Worm (Caenorhabditis elegans): ENCODE results near the gene Y39H10B.3.

DNA sequence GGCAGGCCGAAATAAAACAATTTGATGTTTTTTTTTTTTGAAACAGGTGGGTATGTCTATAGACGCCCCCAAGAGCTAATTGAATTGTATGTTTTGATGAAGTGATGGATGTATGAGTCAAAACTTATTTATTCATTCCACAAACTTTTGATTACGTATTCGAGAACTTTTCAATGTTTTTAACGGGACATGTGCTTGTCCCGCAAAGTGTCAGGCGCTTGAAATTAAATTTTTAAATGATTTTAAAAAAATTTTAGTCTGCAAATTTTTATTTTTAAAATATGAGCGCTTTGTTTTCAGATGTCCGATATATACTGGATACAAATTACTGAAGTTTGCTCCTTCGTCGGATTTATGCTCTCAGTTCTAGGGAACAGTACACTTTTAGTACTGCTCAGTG is 21.1 kb upstream of the Y39H10B.3 start, which contains the start of gene str-114:
- TF ChIP-seq aly-1 (tag; optimal IDR thresholded peaks at IDR 0.05): no peak
- TF ChIP-seq pes-1 (GFP tag; IDR thresholded peaks at IDR 0.05): no peak
